Worm (Caenorhabditis elegans): ENCODE measurements around the gene R12B2.8.

The R12B2.8 gene

DNA sequence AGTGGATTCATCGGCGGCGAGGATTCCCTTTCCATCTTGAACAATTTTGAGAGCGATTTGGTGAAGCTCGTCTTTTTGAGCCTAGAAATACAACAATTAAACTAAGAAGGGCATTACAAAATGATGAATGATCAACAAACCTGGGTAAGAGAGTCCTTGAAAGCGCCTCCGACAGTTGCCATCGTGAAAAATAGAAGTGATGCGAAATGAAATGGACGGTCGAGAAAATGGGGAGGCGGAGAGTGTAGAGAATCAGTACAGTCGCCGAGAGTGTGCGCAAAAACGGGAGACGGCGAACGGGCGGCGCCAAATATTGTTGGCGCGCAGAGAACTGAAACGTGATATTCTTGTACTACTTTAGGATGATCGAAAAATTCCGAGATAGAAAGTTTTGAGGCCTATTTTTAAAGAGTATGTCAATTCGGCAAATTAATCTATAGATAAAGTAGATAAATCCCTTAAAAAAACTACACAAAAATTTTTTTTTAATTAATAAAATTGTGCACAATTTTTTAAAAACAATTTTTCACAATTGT, 52.5 kb downstream of the R12B2.8 start, which contains the start of gene aldo-2 (continued):
- TF ChIP-seq nhr-25 (tag; optimal IDR thresholded peaks at IDR 0.05; ENCODE audit: borderline replicate concordance, insufficient read depth): no peak
- peak; percentile 32 for TF ChIP-seq lin-13 (GFP tag; optimal IDR thresholded peaks at IDR 0.05)
- no peak for TF ChIP-seq Y105C5A.15 (GFP tag; IDR thresholded peaks at IDR 0.05)
- TF ChIP-seq F26F4.8 (GFP tag; conservative IDR thresholded peaks at IDR 0.05): no peak
- TF ChIP-seq aly-2 (tag; optimal IDR thresholded peaks at IDR 0.05): no peak
- TF ChIP-seq nhr-102 (tag; optimal IDR thresholded peaks at IDR 0.05): no peak
- TF ChIP-seq ztf-11 (tag; optimal IDR thresholded peaks at IDR 0.05): no peak
- no peak for TF ChIP-seq T26A8.4 (GFP tag; IDR thresholded peaks at IDR 0.05)
- no peak for TF ChIP-seq pqm-1 (tag; optimal IDR thresholded peaks at IDR 0.05)
- TF ChIP-seq T20F7.1 (GFP tag; optimal IDR thresholded peaks at IDR 0.05): no peak
- no peak for TF ChIP-seq sdz-12 (GFP tag; optimal IDR thresholded peaks at IDR 0.05)
- TF ChIP-seq R02D3.7 (tag; optimal IDR thresholded peaks at IDR 0.05): no peak
- TF ChIP-seq dmd-9 (GFP tag; IDR thresholded peaks at IDR 0.05): no peak
- no peak for TF ChIP-seq zag-1 (tag; optimal IDR thresholded peaks at IDR 0.05)
- TF ChIP-seq mes-2 (tag; optimal IDR thresholded peaks at IDR 0.05; ENCODE audit: poor library complexity, severe bottlenecking): peak; percentile 12
- no peak for TF ChIP-seq lsy-2 (tag; optimal IDR thresholded peaks at IDR 0.05)
- no peak for TF ChIP-seq zip-11 (GFP tag; IDR thresholded peaks at IDR 0.05)
- TF ChIP-seq aha-1 (tag): no peak
- TF ChIP-seq dmd-6 (GFP tag; IDR thresholded peaks at IDR 0.05): peak; percentile 13; the same call in 1 of the 2 replicates
- peak; percentile 37; the same call in 1 of the 2 replicates for TF ChIP-seq Y48G9A.11 (GFP tag; IDR thresholded peaks at IDR 0.05)
- TF ChIP-seq nhr-48 (tag; optimal IDR thresholded peaks at IDR 0.05): no peak
- peak; percentile 43 for TF ChIP-seq mxl-3 (GFP tag; optimal IDR thresholded peaks at IDR 0.05)
- TF ChIP-seq unc-39 (tag; optimal IDR thresholded peaks at IDR 0.05): no peak
- TF ChIP-seq nhr-76 (tag; optimal IDR thresholded peaks at IDR 0.05): no peak
- peak; percentile 76 for TF ChIP-seq lin-38 (GFP tag; IDR thresholded peaks at IDR 0.05)
- peak; percentile 46 for TF ChIP-seq mep-1 (tag; optimal IDR thresholded peaks at IDR 0.05)
- TF ChIP-seq fkh-10 (GFP tag; optimal IDR thresholded peaks at IDR 0.05): no peak
- peak; percentile 7 for TF ChIP-seq nhr-28 (tag; optimal IDR thresholded peaks at IDR 0.05)
- TF ChIP-seq ceh-44 (GFP tag; IDR thresholded peaks at IDR 0.05): no peak
- TF ChIP-seq saeg-2 (GFP tag; IDR thresholded peaks at IDR 0.05): no peak
- TF ChIP-seq snpc-1.2 (GFP tag; IDR thresholded peaks at IDR 0.05): no peak
- no peak for TF ChIP-seq F10B5.3 (tag; optimal IDR thresholded peaks at IDR 0.05)
- no peak for TF ChIP-seq cey-2 (tag; optimal IDR thresholded peaks at IDR 0.05; ENCODE audit: borderline replicate concordance, insufficient read depth)
- TF ChIP-seq spr-1 (tag; optimal IDR thresholded peaks at IDR 0.05): no peak
- no peak for TF ChIP-seq F37D6.2 (tag; optimal IDR thresholded peaks at IDR 0.05)
- TF ChIP-seq madf-5 (GFP tag; IDR thresholded peaks at IDR 0.05): no peak
- TF ChIP-seq nhr-237 (tag; optimal IDR thresholded peaks at IDR 0.05): no peak
- TF ChIP-seq hif-1 (tag; optimal IDR thresholded peaks at IDR 0.05): peak in 1 of 2 experiments; percentile 56
- no peak for TF ChIP-seq lin-39 (tag; optimal IDR thresholded peaks at IDR 0.05)
- no peak for TF ChIP-seq arid-1 (GFP tag; conservative IDR thresholded peaks at IDR 0.05)
- no peak for TF ChIP-seq zip-2 (tag; optimal IDR thresholded peaks at IDR 0.05)
- peak; percentile 36 for TF ChIP-seq hlh-30 (tag; optimal IDR thresholded peaks at IDR 0.05; ENCODE audit: insufficient read depth)
- 0 out of 2 replicates have a peak, but pooled peaks have one; percentile 11 for TF ChIP-seq tra-1 (GFP tag; IDR thresholded peaks at IDR 0.05)
- no peak for TF ChIP-seq spr-3 (GFP tag; optimal IDR thresholded peaks at IDR 0.05)
- no peak for TF ChIP-seq egl-27 (tag; optimal IDR thresholded peaks at IDR 0.05)
- peak; percentile 28 for TF ChIP-seq dpl-1 (GFP tag; optimal IDR thresholded peaks at IDR 0.05)
- no peak for TF ChIP-seq lir-3 (tag; optimal IDR thresholded peaks at IDR 0.05)
- TF ChIP-seq rbr-2 (tag; optimal IDR thresholded peaks at IDR 0.05): no peak
- no peak for TF ChIP-seq gei-8 (GFP tag; optimal IDR thresholded peaks at IDR 0.05)
- no peak for TF ChIP-seq set-16 (GFP tag; IDR thresholded peaks at IDR 0.05)
- no peak for TF ChIP-seq fos-1 (tag; optimal IDR thresholded peaks at IDR 0.05)

Measured in whole organism, L4 larva.